Fruit fly (Drosophila melanogaster): ENCODE data around the gene hth.

hth gene

DNA sequence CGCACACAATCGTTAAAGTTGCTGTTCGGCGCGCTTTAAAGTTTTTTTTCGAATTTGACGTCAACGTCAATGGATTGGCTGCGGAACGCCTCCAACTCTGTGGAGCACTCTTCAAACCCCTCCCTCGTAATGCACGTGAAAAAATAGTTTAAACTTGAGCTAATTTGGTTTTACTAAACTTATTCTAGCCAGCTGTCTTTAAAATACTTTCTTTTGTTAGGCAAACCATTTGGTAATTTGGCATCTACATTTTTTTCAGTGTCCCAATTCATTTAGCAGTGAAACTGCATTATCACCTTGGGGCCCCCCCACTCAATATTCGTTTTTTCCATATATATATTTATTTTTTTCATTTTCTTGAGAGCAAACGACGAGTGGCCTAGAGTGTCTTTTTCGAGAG lies 78.8 kb downstream of the hth start (continued):
- peak; percentile 71 for TF ChIP-seq Gug (GFP tag; IDR thresholded peaks at IDR 0.05)
- TF ChIP-seq CG11723 (GFP tag; optimal IDR thresholded peaks at IDR 0.05): peak; percentile 18
- TF ChIP-seq Atf3 (GFP tag; optimal IDR thresholded peaks at IDR 0.05): peak; percentile 15
- peak; percentile 53 for TF ChIP-seq ind (GFP tag; optimal IDR thresholded peaks at IDR 0.05)
- peak; percentile 38 for TF ChIP-seq ems (GFP tag; optimal IDR thresholded peaks at IDR 0.05)
- peak; percentile 44; the same call in 1 of the 2 replicates for TF ChIP-seq danr (GFP tag; IDR thresholded peaks at IDR 0.05)
- peak; percentile 72 for TF ChIP-seq H2.0 (GFP tag; IDR thresholded peaks at IDR 0.05)
- TF ChIP-seq Ada2b (GFP tag; IDR thresholded peaks at IDR 0.05): peak; percentile 81
- TF ChIP-seq CG10654 (GFP tag; optimal IDR thresholded peaks at IDR 0.05): peak; percentile 46
- no peak for TF ChIP-seq pzg (GFP tag; optimal IDR thresholded peaks at IDR 0.05)
- TF ChIP-seq Hr78 (GFP tag; optimal IDR thresholded peaks at IDR 0.05): peak in 1 of 2 experiments; percentile 35
- peak; percentile 51 for TF ChIP-seq Hr3 (GFP tag; optimal IDR thresholded peaks at IDR 0.05)
- peak; percentile 13 for TF ChIP-seq CG8089 (GFP tag; optimal IDR thresholded peaks at IDR 0.05)
- TF ChIP-seq tap (tag; optimal IDR thresholded peaks at IDR 0.05): peak; percentile 55
- peak; percentile 33 for TF ChIP-seq CG10462 (GFP tag; optimal IDR thresholded peaks at IDR 0.05)
- TF ChIP-seq CG7556 (GFP tag; optimal IDR thresholded peaks at IDR 0.05): peak; percentile 60
- no peak for TF ChIP-seq Atf-2 (GFP tag; optimal IDR thresholded peaks at IDR 0.05)
- TF ChIP-seq chif (GFP tag; optimal IDR thresholded peaks at IDR 0.05): peak; percentile 29 to 38
- no peak for TF ChIP-seq CG6765 (GFP tag; optimal IDR thresholded peaks at IDR 0.05)
- peak in 1 of 2 experiments; percentile 78 for TF ChIP-seq eve (GFP tag; optimal IDR thresholded peaks at IDR 0.05)
- TF ChIP-seq dimm (GFP tag; IDR thresholded peaks at IDR 0.05): peak; percentile 52; the same call in 1 of the 2 replicates
- peak; percentile 74 for TF ChIP-seq tgo (GFP tag; IDR thresholded peaks at IDR 0.05)
- TF ChIP-seq CG9609 (GFP tag; optimal IDR thresholded peaks at IDR 0.05): peak; percentile 14
- peak; percentile 57 for TF ChIP-seq CG2712 (tag; optimal IDR thresholded peaks at IDR 0.05)
- peak; percentile 64 for TF ChIP-seq Blimp-1 (GFP tag; optimal IDR thresholded peaks at IDR 0.05)
- no peak for TF ChIP-seq ac (GFP tag; optimal IDR thresholded peaks at IDR 0.05)
- peak; percentile 33; the same call in 1 of the 2 replicates for TF ChIP-seq CG31224 (GFP tag; IDR thresholded peaks at IDR 0.05)
- peak; percentile 24 for TF ChIP-seq CG30431 (GFP tag; optimal IDR thresholded peaks at IDR 0.05)
- TF ChIP-seq CG3407 (GFP tag; optimal IDR thresholded peaks at IDR 0.05): peak; percentile 53
- peak; percentile 47 for TF ChIP-seq cwo (GFP tag; optimal IDR thresholded peaks at IDR 0.05)
- peak; percentile 31 for TF ChIP-seq CG12219 (GFP tag; optimal IDR thresholded peaks at IDR 0.05)
- TF ChIP-seq dati (GFP tag; IDR thresholded peaks at IDR 0.05): peak; percentile 30; the same call in 1 of the 2 replicates
- no peak for TF ChIP-seq sima (GFP tag; optimal IDR thresholded peaks at IDR 0.05)
- TF ChIP-seq Jarid2 (GFP tag; optimal IDR thresholded peaks at IDR 0.05): no peak
- peak; percentile 66 for TF ChIP-seq tio (GFP tag; optimal IDR thresholded peaks at IDR 0.05)
- TF ChIP-seq bsh (GFP tag; optimal IDR thresholded peaks at IDR 0.05): peak in 1 of 2 experiments; percentile 68
- peak; percentile 82 for TF ChIP-seq Awh (GFP tag; IDR thresholded peaks at IDR 0.05)
- TF ChIP-seq sna (GFP tag; IDR thresholded peaks at IDR 0.05; ENCODE audit: partially characterized antibody): no peak
- peak; percentile 81 for TF ChIP-seq stc (GFP tag; IDR thresholded peaks at IDR 0.05)
- TF ChIP-seq CG17829 (tag; optimal IDR thresholded peaks at IDR 0.05): peak; percentile 49
- TF ChIP-seq chinmo (GFP tag; IDR thresholded peaks at IDR 0.05; ENCODE audit: partially characterized antibody): peak; percentile 59; the same call in 1 of the 4 replicates
- peak; percentile 65 for TF ChIP-seq CoRest (tag; optimal IDR thresholded peaks at IDR 0.05)
- peak; percentile 6 for TF ChIP-seq CG13296 (GFP tag; optimal IDR thresholded peaks at IDR 0.05)
- peak; percentile 61 for TF ChIP-seq wor (GFP tag; IDR thresholded peaks at IDR 0.05)
- no peak for TF ChIP-seq ash1 (GFP tag; optimal IDR thresholded peaks at IDR 0.05)
- TF ChIP-seq z (GFP tag; IDR thresholded peaks at IDR 0.05): 0 out of 3 replicates have a peak, but pooled peaks have one; percentile 31
- no peak for TF ChIP-seq Dbx (GFP tag; IDR thresholded peaks at IDR 0.05)
- peak; percentile 62 for TF ChIP-seq CG7839 (tag; optimal IDR thresholded peaks at IDR 0.05)
- peak; percentile 50 for TF ChIP-seq fd96Cb (tag; optimal IDR thresholded peaks at IDR 0.05)
- peak; percentile 69 for TF ChIP-seq Xbp1 (GFP tag; optimal IDR thresholded peaks at IDR 0.05)

Measured in whole organism, embryonic.